Worm (Caenorhabditis elegans) whole organism, L4 larva: Measurements from ENCODE around the gene col-183.

Source experiments
- R02D3.7 ChIP-seq: fragments of 150-350 bp; sonication (generic microtip); optimal IDR thresholded peaks from 3 replicates; lab custom pipeline; 2014; ENCODE audit warnings: missing biosample characterization, missing genetic modification characterization
- T20F7.1 ChIP-seq: fragments of 200-800 bp; sonication (Bioruptor generic); optimal IDR thresholded peaks from 2 replicates; lab custom pipeline; 2018; ENCODE audit warnings: mild to moderate bottlenecking, missing genetic modification characterization, missing compliant biosample characterization
- T26A8.4 ChIP-seq: fragments of 200-800 bp; sonication (Bioruptor generic); IDR thresholded peaks from 2 replicates; pipeline ENCODE4 v1.3.6; 2022; ENCODE audit warnings: missing genetic modification characterization, missing compliant biosample characterization
- Y75B8A.6 ChIP-seq: fragments of 200-800 bp; sonication (Bioruptor generic); IDR thresholded peaks from 2 replicates; pipeline ENCODE4 v1.3.6; 2022; ENCODE audit warnings: missing genetic modification reagents, missing genetic modification characterization, missing compliant biosample characterization
- ZK546.5 ChIP-seq, 2 experiments: sonication (generic microtip); optimal IDR thresholded peaks; 2 replicates each; lab custom pipeline; 2017; ENCODE audit warnings: missing biosample characterization in 2 of 2, missing genetic modification characterization in 2 of 2
- arid-1 ChIP-seq: fragments of 200-800 bp; sonication (Bioruptor generic); conservative IDR thresholded peaks from 2 replicates; pipeline ENCODE4 v1.3.6; 2022; ENCODE audit warnings: missing genetic modification reagents, missing genetic modification characterization, missing compliant biosample characterization
- attf-4 ChIP-seq: sonication (generic microtip); optimal IDR thresholded peaks from 3 replicates; lab custom pipeline; 2017; ENCODE audit warnings: missing biosample characterization, missing genetic modification characterization
- ceh-20 ChIP-seq: fragments of 200-800 bp; sonication (Bioruptor generic); IDR thresholded peaks from 2 replicates; pipeline ENCODE4 v1.3.6; 2022; ENCODE audit warnings: missing genetic modification reagents, missing genetic modification characterization, missing compliant biosample characterization
- ceh-28 ChIP-seq: fragments of 150-350 bp; optimal IDR thresholded peaks from 2 replicates; lab custom pipeline; 2014; ENCODE audit warnings: missing biosample characterization, missing genetic modification reagents, missing genetic modification characterization
- ceh-82 ChIP-seq: sonication (generic microtip); optimal IDR thresholded peaks from 2 replicates; lab custom pipeline; 2017; ENCODE audit warnings: missing biosample characterization, missing genetic modification characterization
- ces-1 ChIP-seq: fragments of 150-350 bp; sonication (generic microtip); optimal IDR thresholded peaks from 4 replicates; lab custom pipeline; 2014; ENCODE audit warnings: missing biosample characterization, missing genetic modification reagents, missing genetic modification characterization
- ctbp-1 ChIP-seq: fragments of 200-800 bp; sonication (Bioruptor generic); IDR thresholded peaks from 2 replicates; pipeline ENCODE4 v1.3.6; 2022; ENCODE audit warnings: missing genetic modification reagents, missing genetic modification characterization, missing compliant biosample characterization
- daf-16 ChIP-seq, 3 experiments: sonication (generic microtip); optimal IDR thresholded peaks; 2 replicates each; lab custom pipeline; 2016 to 2017; ENCODE audit warnings: missing genetic modification characterization in 3 of 3, missing genetic modification reagents in 3 of 3, mild to moderate bottlenecking in 2 of 3, missing compliant biosample characterization in 2 of 3, missing biosample characterization in 1 of 3, moderate library complexity in 1 of 3
- daf-8 ChIP-seq: fragments of 200-800 bp; sonication (Bioruptor generic); IDR thresholded peaks from 2 replicates; pipeline ENCODE4 v1.3.6; 2022; ENCODE audit warnings: missing genetic modification characterization, missing compliant biosample characterization
- dmd-6 ChIP-seq: fragments of 200-800 bp; sonication (Bioruptor generic); IDR thresholded peaks from 2 replicates; pipeline ENCODE4 v1.3.6; 2022; ENCODE audit warnings: missing genetic modification reagents, missing genetic modification characterization, missing compliant biosample characterization
- dmd-8 ChIP-seq: fragments of 200-800 bp; sonication (Bioruptor generic); IDR thresholded peaks from 2 replicates; pipeline ENCODE4 v1.3.6; 2022; ENCODE audit warnings: missing genetic modification characterization, missing compliant biosample characterization
- dve-1 ChIP-seq: sonication (generic microtip); optimal IDR thresholded peaks from 2 replicates; lab custom pipeline; 2017; ENCODE audit warnings: antibody characterized with exemption, mild to moderate bottlenecking, missing genetic modification characterization, missing compliant biosample characterization; ENCODE audit not compliant: insufficient read depth
- egl-43 ChIP-seq: fragments of 200-800 bp; sonication (Bioruptor generic); IDR thresholded peaks from 2 replicates; pipeline ENCODE4 v1.3.6; 2022; ENCODE audit warnings: missing genetic modification reagents, missing genetic modification characterization, missing compliant biosample characterization
- fos-1 ChIP-seq: fragments of 150-350 bp; optimal IDR thresholded peaks from 2 replicates; lab custom pipeline; 2014; ENCODE audit warnings: missing biosample characterization, missing genetic modification characterization
- gei-8 ChIP-seq: fragments of 200-800 bp; sonication (Bioruptor generic); optimal IDR thresholded peaks from 2 replicates; lab custom pipeline; 2018; ENCODE audit warnings: mild to moderate bottlenecking, missing genetic modification characterization, missing compliant biosample characterization
- hlh-11 ChIP-seq: fragments of 200-800 bp; sonication (Bioruptor generic); optimal IDR thresholded peaks from 2 replicates; lab custom pipeline; 2018; ENCODE audit warnings: mild to moderate bottlenecking, missing genetic modification characterization, missing compliant biosample characterization
- hmg-1.1 ChIP-seq: fragments of 200-800 bp; sonication (Bioruptor generic); IDR thresholded peaks from 2 replicates; pipeline ENCODE4 v1.3.6; 2022; ENCODE audit warnings: missing genetic modification reagents, missing genetic modification characterization, missing compliant biosample characterization
- jun-1 ChIP-seq: fragments of 150-350 bp; optimal IDR thresholded peaks from 2 replicates; lab custom pipeline; 2014; ENCODE audit warnings: missing biosample characterization, missing genetic modification reagents, missing genetic modification characterization
- lim-7 ChIP-seq: fragments of 200-800 bp; sonication (Bioruptor generic); IDR thresholded peaks from 2 replicates; pipeline ENCODE4 v1.3.6; 2022; ENCODE audit warnings: missing genetic modification characterization, missing compliant biosample characterization
- lin-13 ChIP-seq: fragments of 150-350 bp; optimal IDR thresholded peaks from 2 replicates; lab custom pipeline; 2014; ENCODE audit warnings: missing biosample characterization, missing genetic modification reagents, missing genetic modification characterization
- lin-15B ChIP-seq: fragments of 150-350 bp; sonication (generic microtip); optimal IDR thresholded peaks from 3 replicates; lab custom pipeline; 2014; ENCODE audit warnings: missing biosample characterization, missing genetic modification characterization
- lin-38 ChIP-seq: fragments of 200-800 bp; sonication (Bioruptor generic); IDR thresholded peaks from 2 replicates; pipeline ENCODE4 v1.3.6; 2022; ENCODE audit warnings: missing genetic modification reagents, missing genetic modification characterization, missing compliant biosample characterization
- lsy-2 ChIP-seq, 2 experiments: fragments of 150-350 bp in 1 of 2; sonication (generic microtip) in 1 of 2; optimal IDR thresholded peaks; 2 replicates each; lab custom pipeline; 2014 to 2017; ENCODE audit warnings: missing biosample characterization in 2 of 2, missing genetic modification characterization in 2 of 2
- mdl-1 ChIP-seq, 2 experiments: fragments of 150-350 bp in 1 of 2; sonication (generic microtip) in 1 of 2; optimal IDR thresholded peaks; 2 replicates each; lab custom pipeline; 2014 to 2017; ENCODE audit warnings: missing biosample characterization in 2 of 2, missing genetic modification characterization in 2 of 2
- mdt-29 ChIP-seq: fragments of 200-800 bp; sonication (Bioruptor generic); IDR thresholded peaks from 2 replicates; pipeline ENCODE4 v1.3.6; 2022; ENCODE audit warnings: missing genetic modification reagents, missing genetic modification characterization, missing compliant biosample characterization
- mep-1 ChIP-seq: fragments of 150-350 bp; sonication (generic microtip); optimal IDR thresholded peaks from 3 replicates; lab custom pipeline; 2014; ENCODE audit warnings: missing biosample characterization, missing genetic modification characterization
- mxl-2 ChIP-seq: fragments of 200-800 bp; sonication (Bioruptor generic); conservative IDR thresholded peaks from 2 replicates; pipeline ENCODE4 v1.3.6; 2022; ENCODE audit warnings: missing genetic modification reagents, missing genetic modification characterization, missing compliant biosample characterization
- mxl-3 ChIP-seq: fragments of 200-800 bp; sonication (Bioruptor generic); optimal IDR thresholded peaks from 2 replicates; lab custom pipeline; 2018; ENCODE audit warnings: mild to moderate bottlenecking, missing genetic modification characterization, missing compliant biosample characterization
- nhr-10 ChIP-seq: fragments of 150-350 bp; optimal IDR thresholded peaks from 2 replicates; lab custom pipeline; 2014; ENCODE audit warnings: missing biosample characterization, missing genetic modification characterization
- nhr-102 ChIP-seq: sonication (generic microtip); optimal IDR thresholded peaks from 2 replicates; lab custom pipeline; 2016; ENCODE audit warnings: mild to moderate bottlenecking, missing genetic modification characterization, moderate library complexity, missing compliant biosample characterization
- nhr-11 ChIP-seq: fragments of 150-350 bp; optimal IDR thresholded peaks from 2 replicates; lab custom pipeline; 2014; ENCODE audit warnings: missing biosample characterization, missing genetic modification characterization
- nhr-111 ChIP-seq: fragments of 200-800 bp; sonication (Bioruptor generic); optimal IDR thresholded peaks from 2 replicates; lab custom pipeline; 2018; ENCODE audit warnings: mild to moderate bottlenecking, missing genetic modification characterization, missing compliant biosample characterization
- nhr-237 ChIP-seq: sonication (generic microtip); optimal IDR thresholded peaks from 2 replicates; lab custom pipeline; 2017; ENCODE audit warnings: missing biosample characterization, missing genetic modification characterization
- nhr-28 ChIP-seq: fragments of 150-350 bp; optimal IDR thresholded peaks from 2 replicates; lab custom pipeline; 2014; ENCODE audit warnings: missing biosample characterization, missing genetic modification characterization
- nhr-42 ChIP-seq: fragments of 200-800 bp; sonication (Bioruptor generic); IDR thresholded peaks from 2 replicates; pipeline ENCODE4 v1.3.6; 2022; ENCODE audit warnings: missing genetic modification characterization, missing compliant biosample characterization
- nhr-48 ChIP-seq: sonication (generic microtip); optimal IDR thresholded peaks from 2 replicates; lab custom pipeline; 2016; ENCODE audit warnings: mild to moderate bottlenecking, missing genetic modification characterization, missing compliant biosample characterization
- nhr-76 ChIP-seq: fragments of 150-350 bp; optimal IDR thresholded peaks from 2 replicates; lab custom pipeline; 2014; ENCODE audit warnings: missing biosample characterization, missing genetic modification characterization
- php-3 ChIP-seq: fragments of 200-800 bp; sonication (Bioruptor generic); IDR thresholded peaks from 2 replicates; pipeline ENCODE4 v1.3.6; 2022; ENCODE audit warnings: missing genetic modification reagents, missing genetic modification characterization, missing compliant biosample characterization
- rbr-2 ChIP-seq: sonication (generic microtip); optimal IDR thresholded peaks from 2 replicates; lab custom pipeline; 2016; ENCODE audit warnings: missing genotype, missing genetic modification characterization, missing compliant biosample characterization
- sdz-12 ChIP-seq: fragments of 200-800 bp; sonication (Bioruptor generic); optimal IDR thresholded peaks from 2 replicates; lab custom pipeline; 2018; ENCODE audit warnings: mild to moderate bottlenecking, missing genetic modification characterization, missing compliant biosample characterization
- snpc-4 ChIP-seq: fragments of 150-350 bp; optimal IDR thresholded peaks from 2 replicates; lab custom pipeline; 2014; ENCODE audit warnings: missing biosample characterization, missing genetic modification characterization
- spr-3 ChIP-seq: fragments of 200-800 bp; sonication (Bioruptor generic); optimal IDR thresholded peaks from 2 replicates; lab custom pipeline; 2018; ENCODE audit warnings: mild to moderate bottlenecking, missing genetic modification characterization, missing compliant biosample characterization
- tag-97 ChIP-seq: fragments of 200-800 bp; sonication (Bioruptor generic); IDR thresholded peaks from 2 replicates; pipeline ENCODE4 v1.3.6; 2022; ENCODE audit warnings: missing genetic modification characterization, missing compliant biosample characterization
- unc-39 ChIP-seq: sonication (generic microtip); optimal IDR thresholded peaks from 2 replicates; lab custom pipeline; 2017; ENCODE audit warnings: missing biosample characterization, missing genetic modification characterization
- zag-1 ChIP-seq: fragments of 150-350 bp; optimal IDR thresholded peaks from 2 replicates; lab custom pipeline; 2014; ENCODE audit warnings: missing biosample characterization, missing genetic modification characterization
- zip-11 ChIP-seq: fragments of 200-800 bp; sonication (Bioruptor generic); IDR thresholded peaks from 2 replicates; pipeline ENCODE4 v1.3.6; 2022; ENCODE audit warnings: missing genetic modification characterization, missing compliant biosample characterization
- zip-2 ChIP-seq: fragments of 150-350 bp; optimal IDR thresholded peaks from 2 replicates; lab custom pipeline; 2014; ENCODE audit warnings: missing biosample characterization, missing genetic modification characterization
- ztf-11 ChIP-seq: fragments of 150-350 bp; optimal IDR thresholded peaks from 2 replicates; lab custom pipeline; 2014; ENCODE audit warnings: missing biosample characterization, missing genetic modification characterization

The col-183 gene

DNA sequence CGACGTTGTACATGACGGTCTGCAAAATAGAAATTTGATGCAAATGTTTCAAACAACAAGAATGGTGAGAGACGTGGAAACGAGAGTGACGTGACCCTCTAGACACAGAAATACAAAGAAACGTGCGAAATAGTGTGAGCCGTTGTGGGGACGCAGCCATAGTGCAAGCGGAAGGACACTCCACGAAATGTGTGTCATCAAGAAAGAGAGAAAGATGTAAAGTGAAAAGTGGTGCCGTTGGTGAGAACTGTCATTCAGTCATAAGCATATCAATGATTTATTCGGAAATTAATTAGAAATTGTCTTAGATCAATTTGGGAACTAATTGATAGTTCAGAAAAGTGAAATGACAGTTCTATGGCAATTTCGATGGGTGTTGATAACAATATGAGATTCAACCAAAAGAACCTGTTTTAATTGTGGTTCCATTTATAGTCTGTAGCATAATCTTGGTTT, 47.7 kb downstream of the col-183 start, which contains the start of gene C29F7.3:
Gene C29F7.3, minus strand, starts transcription at position 51 of the 456 bp plus-strand sequence.
- no peak for TF ChIP-seq egl-43 (GFP tag; lab: Robert Waterston, UW)
- no peak for TF ChIP-seq attf-4
- TF ChIP-seq sdz-12 (GFP tag; lab: Kevin White, UChicago): no peak
- no peak for TF ChIP-seq nhr-237 (tag; lab: Kevin White, UChicago)
- TF ChIP-seq ztf-11: no peak
- no peak for TF ChIP-seq lim-7 (GFP tag; lab: Robert Waterston, UW)
- no peak for TF ChIP-seq lin-15B
- TF ChIP-seq ceh-82 (tag; lab: Kevin White, UChicago): no peak
- peak; percentile 56 for TF ChIP-seq hlh-11
- peak; percentile 67 for TF ChIP-seq T20F7.1
- no peak for TF ChIP-seq mdt-29 (GFP tag; lab: Robert Waterston, UW)
- TF ChIP-seq php-3 (GFP tag; lab: Robert Waterston, UW): peak; percentile 88
- no peak for TF ChIP-seq tag-97 (GFP tag; lab: Robert Waterston, UW)
- TF ChIP-seq snpc-4: no peak
- TF ChIP-seq nhr-28: peak; percentile 97
- TF ChIP-seq lin-13: no peak
- TF ChIP-seq nhr-42 (GFP tag; lab: Robert Waterston, UW): no peak
- no peak for TF ChIP-seq T26A8.4 (GFP tag; lab: Robert Waterston, UW)
- TF ChIP-seq dmd-8 (GFP tag; lab: Robert Waterston, UW): no peak
- no peak for TF ChIP-seq nhr-76 (tag; lab: Kevin White, UChicago)
- no peak for TF ChIP-seq lin-38 (GFP tag; lab: Robert Waterston, UW)
- no peak for TF ChIP-seq ceh-28 (tag; lab: Kevin White, UChicago)
- TF ChIP-seq dve-1 (tag; lab: Kevin White, UChicago): peak; percentile 50
- TF ChIP-seq fos-1 (tag; lab: Kevin White, UChicago): no peak
- no peak for TF ChIP-seq mxl-2 (GFP tag; lab: Robert Waterston, UW)
- peak in 1 of 2 experiments; percentile 20 for TF ChIP-seq daf-16 (GFP tag; optimal IDR thresholded peaks at IDR 0.05; lab: Kevin White, UChicago)
- TF ChIP-seq daf-16 (tag; optimal IDR thresholded peaks at IDR 0.05; lab: Kevin White, UChicago): peak; percentile 3
- TF ChIP-seq unc-39 (tag; lab: Kevin White, UChicago): no peak
- TF ChIP-seq ZK546.5 (tag; optimal IDR thresholded peaks at IDR 0.05; lab: Kevin White, UChicago): no peak
- TF ChIP-seq R02D3.7: no peak
- 0 out of 2 replicates have a peak, but pooled peaks have one; percentile 37 for TF ChIP-seq ctbp-1
- no peak for TF ChIP-seq ces-1
- TF ChIP-seq zip-2: no peak
- no peak for TF ChIP-seq nhr-10 (tag; lab: Kevin White, UChicago)
- TF ChIP-seq gei-8: peak; percentile 9
- no peak for TF ChIP-seq daf-8 (GFP tag; lab: Robert Waterston, UW)
- no peak for TF ChIP-seq Y75B8A.6 (GFP tag; lab: Robert Waterston, UW)
- TF ChIP-seq mdl-1 (tag; optimal IDR thresholded peaks at IDR 0.05; lab: Kevin White, UChicago): no peak
- no peak for TF ChIP-seq nhr-11 (tag; lab: Kevin White, UChicago)
- peak; percentile 95 for TF ChIP-seq ceh-20 (GFP tag; lab: Robert Waterston, UW)
- TF ChIP-seq zip-11 (GFP tag; lab: Robert Waterston, UW): no peak
- peak; percentile 9 for TF ChIP-seq mep-1 (tag; lab: Kevin White, UChicago)
- no peak for TF ChIP-seq nhr-111
- peak; percentile 97 for TF ChIP-seq dmd-6
- TF ChIP-seq nhr-48 (tag; lab: Kevin White, UChicago): peak; percentile 61
- no peak for TF ChIP-seq spr-3 (GFP tag; lab: Kevin White, UChicago)
- peak; percentile 68 for TF ChIP-seq hmg-1.1
- TF ChIP-seq mxl-3 (GFP tag; lab: Kevin White, UChicago): peak; percentile 11
- no peak for TF ChIP-seq zag-1
- no peak for TF ChIP-seq jun-1 (tag; lab: Kevin White, UChicago)
- TF ChIP-seq lsy-2 (tag; optimal IDR thresholded peaks at IDR 0.05; lab: Kevin White, UChicago): no peak
- TF ChIP-seq nhr-102 (tag; lab: Kevin White, UChicago): no peak
- no peak for TF ChIP-seq arid-1 (GFP tag; lab: Robert Waterston, UW)
- no peak for TF ChIP-seq rbr-2
